Worm (Caenorhabditis elegans): ENCODE data around the gene T05A1.5.

T05A1.5 gene

DNA sequence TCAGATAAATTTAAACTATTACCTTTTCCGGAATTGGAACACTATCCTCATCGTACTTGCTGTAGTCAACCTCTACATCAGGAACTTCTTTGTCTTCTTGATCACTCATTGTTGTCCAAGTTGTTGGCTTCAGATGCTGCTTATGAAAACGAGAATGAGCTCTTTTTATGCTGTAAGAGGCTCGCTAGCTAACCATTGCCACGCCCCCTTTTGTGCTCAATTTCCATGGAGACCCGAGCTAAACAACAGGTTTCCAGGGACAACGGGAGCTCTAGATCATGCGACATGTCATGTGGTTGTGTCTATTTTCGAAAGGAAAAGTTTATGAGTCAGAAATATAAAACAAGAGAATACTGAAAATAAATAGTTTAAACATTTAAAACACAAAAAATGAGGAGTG lies 35.6 kb upstream of the T05A1.5 start, which contains the start of gene C33A12.4 (continued):
- no peak for TF ChIP-seq tbx-2 (tag; optimal IDR thresholded peaks at IDR 0.05)
- TF ChIP-seq rnt-1 (tag; optimal IDR thresholded peaks at IDR 0.05): no peak
- TF ChIP-seq blmp-1 (tag; optimal IDR thresholded peaks at IDR 0.05): no peak
- no peak for TF ChIP-seq ceh-90 (tag; optimal IDR thresholded peaks at IDR 0.05)
- TF ChIP-seq ceh-88 (GFP tag; IDR thresholded peaks at IDR 0.05): no peak
- no peak for TF ChIP-seq C34B4.2 (tag; optimal IDR thresholded peaks at IDR 0.05)
- TF ChIP-seq mef-2 (tag; optimal IDR thresholded peaks at IDR 0.05): no peak
- TF ChIP-seq ceh-82 (tag; optimal IDR thresholded peaks at IDR 0.05): no peak
- TF ChIP-seq dsc-1 (tag; optimal IDR thresholded peaks at IDR 0.05): peak; percentile 41
- TF ChIP-seq ets-5 (GFP tag; IDR thresholded peaks at IDR 0.05): no peak
- TF ChIP-seq sox-4 (tag; optimal IDR thresholded peaks at IDR 0.05): peak; percentile 50
- no peak for TF ChIP-seq snu-23 (GFP tag; optimal IDR thresholded peaks at IDR 0.05)
- no peak for TF ChIP-seq nhr-28 (tag; optimal IDR thresholded peaks at IDR 0.05)
- no peak for TF ChIP-seq ceh-8 (GFP tag; optimal IDR thresholded peaks at IDR 0.05)
- no peak for TF ChIP-seq nhr-77 (tag; optimal IDR thresholded peaks at IDR 0.05)
- TF ChIP-seq nhr-237 (tag; optimal IDR thresholded peaks at IDR 0.05): no peak
- no peak for TF ChIP-seq pag-3 (tag; optimal IDR thresholded peaks at IDR 0.05; ENCODE audit: borderline replicate concordance, insufficient read depth)
- TF ChIP-seq nhr-85 (tag): no peak
- TF ChIP-seq nhr-19 (GFP tag; conservative IDR thresholded peaks at IDR 0.05): no peak
- no peak for TF ChIP-seq unc-62 (GFP tag; optimal IDR thresholded peaks at IDR 0.05)
- no peak for TF ChIP-seq sptf-1 (tag; optimal IDR thresholded peaks at IDR 0.05)
- TF ChIP-seq ama-1 (optimal IDR thresholded peaks at IDR 0.05): no peak
- no peak for TF ChIP-seq C04F5.9 (tag; optimal IDR thresholded peaks at IDR 0.05)
- TF ChIP-seq lin-15B (tag; optimal IDR thresholded peaks at IDR 0.05): no peak
- TF ChIP-seq unc-30 (tag; optimal IDR thresholded peaks at IDR 0.05): no peak
- TF ChIP-seq unc-130 (tag; optimal IDR thresholded peaks at IDR 0.05): no peak
- TF ChIP-seq skn-1 (tag; optimal IDR thresholded peaks at IDR 0.05): no peak
- TF ChIP-seq Y116A8C.19 (tag; optimal IDR thresholded peaks at IDR 0.05; ENCODE audit: borderline replicate concordance): no peak
- no peak for TF ChIP-seq sup-37 (GFP tag; optimal IDR thresholded peaks at IDR 0.05)
- no peak for TF ChIP-seq grh-1 (GFP tag; IDR thresholded peaks at IDR 0.05)
- TF ChIP-seq alr-1 (tag; optimal IDR thresholded peaks at IDR 0.05; ENCODE audit: borderline replicate concordance): no peak
- TF ChIP-seq mab-9 (GFP tag; IDR thresholded peaks at IDR 0.05): no peak
- TF ChIP-seq lin-39 (tag; optimal IDR thresholded peaks at IDR 0.05): no peak
- TF ChIP-seq mep-1 (tag; optimal IDR thresholded peaks at IDR 0.05): peak; percentile 14
- peak; percentile 5 for TF ChIP-seq swsn-7 (tag; optimal IDR thresholded peaks at IDR 0.05)
- TF ChIP-seq zip-4 (GFP tag; optimal IDR thresholded peaks at IDR 0.05): no peak
- TF ChIP-seq nhr-84 (tag; optimal IDR thresholded peaks at IDR 0.05): no peak
- peak; percentile 53 for TF ChIP-seq nhr-47 (tag; optimal IDR thresholded peaks at IDR 0.05)
- no peak for TF ChIP-seq ztf-11 (tag; optimal IDR thresholded peaks at IDR 0.05)
- TF ChIP-seq elt-3 (tag; optimal IDR thresholded peaks at IDR 0.05): no peak
- TF ChIP-seq fkh-10 (GFP tag; optimal IDR thresholded peaks at IDR 0.05): peak; percentile 24
- TF ChIP-seq nhr-11 (tag; optimal IDR thresholded peaks at IDR 0.05): no peak
- TF ChIP-seq ceh-63 (GFP tag; optimal IDR thresholded peaks at IDR 0.05): no peak
- no peak for TF ChIP-seq unc-98 (GFP tag; IDR thresholded peaks at IDR 0.05)
- TF ChIP-seq irx-1 (tag; optimal IDR thresholded peaks at IDR 0.05): no peak
- TF ChIP-seq fkh-4 (tag; optimal IDR thresholded peaks at IDR 0.05; ENCODE audit: borderline replicate concordance): no peak
- no peak for TF ChIP-seq nhr-76 (tag; optimal IDR thresholded peaks at IDR 0.05)
- TF ChIP-seq egl-27 (tag; optimal IDR thresholded peaks at IDR 0.05): no peak
- no peak for TF ChIP-seq aha-1 (tag; optimal IDR thresholded peaks at IDR 0.05)
- peak; percentile 30 for TF ChIP-seq xbp-1 (tag; optimal IDR thresholded peaks at IDR 0.05)
- TF ChIP-seq snpc-4 (tag; optimal IDR thresholded peaks at IDR 0.05): no peak
- no peak for TF ChIP-seq lin-14 (GFP tag; optimal IDR thresholded peaks at IDR 0.05)
- no peak for TF ChIP-seq elt-2 (tag; optimal IDR thresholded peaks at IDR 0.05)
- TF ChIP-seq ztf-4 (tag; optimal IDR thresholded peaks at IDR 0.05): peak; percentile 8
- TF ChIP-seq fkh-8 (tag; optimal IDR thresholded peaks at IDR 0.05): peak; percentile 95

Data from whole organism, L1 larva.